Fruit fly (Drosophila melanogaster): ENCODE measurements around the gene CG42502.
A peak's percentile ranks its signal among the peaks of the same experiment; 100 is the strongest.

Gene CG42502

dm6 chr2L:18834525-18834924, 23.5 kb upstream of the CG42502 start:
- no peak for TF ChIP-seq CG8478 (optimal IDR thresholded peaks at IDR 0.05)
- TF ChIP-seq psq (optimal IDR thresholded peaks at IDR 0.05) = no peak
- TF ChIP-seq pan (optimal IDR thresholded peaks at IDR 0.05) = no peak
- no peak for TF ChIP-seq usp (GFP tag; optimal IDR thresholded peaks at IDR 0.05)
- TF ChIP-seq EcR (GFP tag; optimal IDR thresholded peaks at IDR 0.05) = no peak
- TF ChIP-seq Dll (optimal IDR thresholded peaks at IDR 0.05) = no peak

- no peak for TF ChIP-seq pan (optimal IDR thresholded peaks at IDR 0.05)
- no peak for TF ChIP-seq EcR (GFP tag; optimal IDR thresholded peaks at IDR 0.05)
- TF ChIP-seq usp (GFP tag; optimal IDR thresholded peaks at IDR 0.05) = no peak
- no peak for TF ChIP-seq Dll (optimal IDR thresholded peaks at IDR 0.05)
- TF ChIP-seq CG8478 (optimal IDR thresholded peaks at IDR 0.05) = no peak
- no peak for TF ChIP-seq psq (optimal IDR thresholded peaks at IDR 0.05)
These were observed 19.8 kb upstream of the CG42502 start, which contains the start of the genes CG17597 and ScpX for dm6 chr2L:18830587-18831528. Gene CG17597, minus strand, starts transcription at chr2L:18831153. Gene ScpX, plus strand, starts transcription at chr2L:18831229.

- peak; percentile 30 for TF ChIP-seq pan (optimal IDR thresholded peaks at IDR 0.05)
- no peak for TF ChIP-seq CG8478 (optimal IDR thresholded peaks at IDR 0.05)
- TF ChIP-seq EcR (GFP tag; optimal IDR thresholded peaks at IDR 0.05) = no peak
These were observed 15.5 kb upstream of the CG42502 start, which contains the start of gene Ugt36E1 for dm6 chr2L:18826496-18827008. Gene Ugt36E1, plus strand, starts transcription at chr2L:18826770.

- TF ChIP-seq psq (optimal IDR thresholded peaks at IDR 0.05) (no peak), EcR (GFP tag; optimal IDR thresholded peaks at IDR 0.05) (peak in 1 of 2 experiments; percentile 21)
These were observed 12.3 kb upstream of the CG42502 start, which contains the start of gene Ugt36D1 for dm6 chr2L:18823243-18823803. Gene Ugt36D1, plus strand, starts transcription at chr2L:18823548.

dm6 chr2L:18822805-18823204, 11.8 kb upstream of the CG42502 start:
- TF ChIP-seq Dll (optimal IDR thresholded peaks at IDR 0.05) (no peak), pan (optimal IDR thresholded peaks at IDR 0.05) (no peak), psq (optimal IDR thresholded peaks at IDR 0.05) (no peak), CG8478 (optimal IDR thresholded peaks at IDR 0.05) (no peak), EcR (GFP tag; optimal IDR thresholded peaks at IDR 0.05) (no peak), usp (GFP tag; optimal IDR thresholded peaks at IDR 0.05) (no peak)

dm6 chr2L:18819044-18819443, 8.0 kb upstream of the CG42502 start, which contains the start of gene Ugt36F1:
Gene Ugt36F1, plus strand, starts transcription at chr2L:18819344.
- TF ChIP-seq psq (optimal IDR thresholded peaks at IDR 0.05) = no peak

- TF ChIP-seq Dll (optimal IDR thresholded peaks at IDR 0.05) (no peak), psq (optimal IDR thresholded peaks at IDR 0.05) (no peak), pan (optimal IDR thresholded peaks at IDR 0.05) (no peak), CG8478 (optimal IDR thresholded peaks at IDR 0.05) (no peak), EcR (GFP tag; optimal IDR thresholded peaks at IDR 0.05) (no peak), usp (GFP tag; optimal IDR thresholded peaks at IDR 0.05) (no peak)
These were observed 7.3 kb upstream of the CG42502 start for dm6 chr2L:18818397-18818796.

dm6 chr2L:18815194-18815593, 4.1 kb upstream of the CG42502 start:
- no peak for TF ChIP-seq Dll (optimal IDR thresholded peaks at IDR 0.05)
- TF ChIP-seq psq (optimal IDR thresholded peaks at IDR 0.05) = no peak
- no peak for TF ChIP-seq EcR (GFP tag; optimal IDR thresholded peaks at IDR 0.05)
- TF ChIP-seq pan (optimal IDR thresholded peaks at IDR 0.05) = no peak

- TF ChIP-seq psq (optimal IDR thresholded peaks at IDR 0.05) = no peak
- TF ChIP-seq EcR (GFP tag; optimal IDR thresholded peaks at IDR 0.05) = no peak
- TF ChIP-seq Dll (optimal IDR thresholded peaks at IDR 0.05) = no peak
- no peak for TF ChIP-seq CG8478 (optimal IDR thresholded peaks at IDR 0.05)
- no peak for TF ChIP-seq pan (optimal IDR thresholded peaks at IDR 0.05)
- TF ChIP-seq usp (GFP tag; optimal IDR thresholded peaks at IDR 0.05) = no peak
These were observed 1.7 kb upstream of the CG42502 start for dm6 chr2L:18812755-18813154.

- TF ChIP-seq Dll (optimal IDR thresholded peaks at IDR 0.05) = no peak
- no peak for TF ChIP-seq EcR (GFP tag; optimal IDR thresholded peaks at IDR 0.05)
- TF ChIP-seq CG8478 (optimal IDR thresholded peaks at IDR 0.05) = no peak
- no peak for TF ChIP-seq pan (optimal IDR thresholded peaks at IDR 0.05)
- TF ChIP-seq usp (GFP tag; optimal IDR thresholded peaks at IDR 0.05) = no peak
- no peak for TF ChIP-seq psq (optimal IDR thresholded peaks at IDR 0.05)
These were observed 1.3 kb upstream of the CG42502 start, which contains the start of the genes CG17325 and CG42305 for dm6 chr2L:18812348-18812747. Gene CG17325, plus strand, starts transcription at chr2L:18812648. Gene CG42305, plus strand, starts transcription at chr2L:18812648.

- no peak for TF ChIP-seq EcR (GFP tag; optimal IDR thresholded peaks at IDR 0.05)
- no peak for TF ChIP-seq CG8478 (optimal IDR thresholded peaks at IDR 0.05)
- no peak for TF ChIP-seq psq (optimal IDR thresholded peaks at IDR 0.05)
- no peak for TF ChIP-seq pan (optimal IDR thresholded peaks at IDR 0.05)
- no peak for TF ChIP-seq Dll (optimal IDR thresholded peaks at IDR 0.05)
- no peak for TF ChIP-seq usp (GFP tag; optimal IDR thresholded peaks at IDR 0.05)
These were observed 1.6 kb downstream of the CG42502 start for dm6 chr2L:18809486-18809885.

dm6 chr2L:18808754-18809329, 2.2 kb downstream of the CG42502 start:
- no peak for TF ChIP-seq pan (optimal IDR thresholded peaks at IDR 0.05)
- no peak for TF ChIP-seq CG8478 (optimal IDR thresholded peaks at IDR 0.05)
- TF ChIP-seq psq (optimal IDR thresholded peaks at IDR 0.05) = no peak
- TF ChIP-seq usp (GFP tag; optimal IDR thresholded peaks at IDR 0.05) = no peak
- TF ChIP-seq Dll (optimal IDR thresholded peaks at IDR 0.05) = no peak
- no peak for TF ChIP-seq EcR (GFP tag; optimal IDR thresholded peaks at IDR 0.05)

All from whole organism.